Worm (Caenorhabditis elegans) whole organism, L2 larva: Measurements from ENCODE around the gene C43H6.12.

Source experiments
- Y55F3AM.14 ChIP-seq: fragments of 200-800 bp; sonication (Bioruptor generic); optimal IDR thresholded peaks from 2 replicates; lab custom pipeline; 2018; ENCODE audit warnings: mild to moderate bottlenecking, missing genetic modification characterization, missing compliant biosample characterization
- ama-1 ChIP-seq: fragments of 150-350 bp; optimal IDR thresholded peaks from 2 replicates; lab custom pipeline; 2018; ENCODE audit warnings: inconsistent platforms
- blmp-1 ChIP-seq: sonication (generic microtip); optimal IDR thresholded peaks from 2 replicates; lab custom pipeline; 2017; ENCODE audit warnings: missing genetic modification characterization, mild to moderate bottlenecking, missing compliant biosample characterization, antibody characterized with exemption, moderate library complexity; ENCODE audit not compliant: insufficient read depth
- fos-1 ChIP-seq: fragments of 150-350 bp; optimal IDR thresholded peaks from 2 replicates; lab custom pipeline; 2014; ENCODE audit warnings: missing biosample characterization, missing genetic modification characterization
- mdl-1 ChIP-seq, 2 experiments: fragments of 150-350 bp in 1 of 2; sonication (generic microtip) in 1 of 2; optimal IDR thresholded peaks; 2 replicates each; lab custom pipeline; 2017; ENCODE audit warnings: missing biosample characterization in 2 of 2, missing genetic modification characterization in 2 of 2
- nhr-11 ChIP-seq: fragments of 150-350 bp; optimal IDR thresholded peaks from 2 replicates; lab custom pipeline; 2014; ENCODE audit warnings: missing biosample characterization, missing genetic modification characterization
- nhr-237 ChIP-seq: fragments of 150-350 bp; optimal IDR thresholded peaks from 2 replicates; lab custom pipeline; 2014; ENCODE audit warnings: missing biosample characterization, missing genetic modification characterization
- nhr-77 ChIP-seq: fragments of 150-350 bp; optimal IDR thresholded peaks from 2 replicates; lab custom pipeline; 2014; ENCODE audit warnings: missing biosample characterization, missing genetic modification characterization
- skn-1 ChIP-seq: sonication (generic microtip); optimal IDR thresholded peaks from 2 replicates; lab custom pipeline; 2017; ENCODE audit warnings: missing biosample characterization, missing genetic modification characterization
- unc-62 ChIP-seq: fragments of 150-350 bp; optimal IDR thresholded peaks from 2 replicates; lab custom pipeline; 2014; ENCODE audit warnings: missing biosample characterization, missing genetic modification reagents, missing genetic modification characterization
- zag-1 ChIP-seq: fragments of 150-350 bp; optimal IDR thresholded peaks from 2 replicates; lab custom pipeline; 2014; ENCODE audit warnings: missing biosample characterization, missing genetic modification characterization
- ztf-11 ChIP-seq: sonication (generic microtip); optimal IDR thresholded peaks from 2 replicates; lab custom pipeline; 2017; ENCODE audit warnings: missing biosample characterization, missing genetic modification characterization
- ztf-4 ChIP-seq: fragments of 150-350 bp; optimal IDR thresholded peaks from 2 replicates; lab custom pipeline; 2014; ENCODE audit warnings: missing biosample characterization, missing genetic modification characterization

DNA sequence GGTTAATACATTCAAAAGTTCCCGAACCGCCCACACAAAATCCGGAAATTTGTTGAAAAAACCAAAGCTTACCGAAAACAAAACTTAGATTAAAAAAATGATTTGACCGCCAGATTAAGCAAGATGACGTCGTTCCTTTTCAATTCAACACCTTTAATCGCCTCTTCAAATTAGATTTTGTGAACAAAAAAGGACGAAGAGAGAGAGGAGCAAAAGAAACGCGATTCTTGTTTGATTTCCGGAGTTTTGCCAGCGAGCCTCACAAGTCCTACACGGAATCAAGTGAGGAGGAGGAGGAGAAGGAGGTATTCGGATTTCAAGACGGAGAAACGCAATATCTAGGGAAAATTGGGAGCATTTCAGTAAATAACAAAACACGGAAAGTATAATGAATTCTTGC is 48.1 kb downstream of the C43H6.12 start:
- TF ChIP-seq ztf-11 (no peak), blmp-1 (no peak), unc-62 (GFP tag; lab: Kevin White, UChicago) (no peak), ama-1 (no peak), skn-1 (tag; lab: Kevin White, UChicago) (no peak), nhr-11 (tag; lab: Kevin White, UChicago) (no peak), zag-1 (tag; lab: Kevin White, UChicago) (no peak), nhr-237 (no peak), Y55F3AM.14 (GFP tag; lab: Kevin White, UChicago) (no peak), nhr-77 (no peak), mdl-1 (tag; optimal IDR thresholded peaks at IDR 0.05; lab: Kevin White, UChicago) (no peak), fos-1 (tag; lab: Kevin White, UChicago) (no peak), ztf-4 (tag; lab: Kevin White, UChicago) (no peak)
